Fruit fly (Drosophila melanogaster) whole organism, embryonic: ENCODE data around the gene sals.

ENCODE experiments used
- Ada2b ChIP-seq: fragments of 200-800 bp; sonication (Bioruptor generic); IDR thresholded peaks from 2 replicates; pipeline ENCODE4 v1.3.6; 2022; ENCODE audit warnings: missing biosample characterization, missing genetic modification characterization
- Atf6 ChIP-seq: fragments of 200-800 bp; sonication (Bioruptor generic); IDR thresholded peaks from 2 replicates; pipeline ENCODE4 v1.3.6; 2022; ENCODE audit warnings: missing biosample characterization, missing genetic modification characterization
- Bdp1 ChIP-seq: fragments of 200-800 bp; sonication (Bioruptor generic); optimal IDR thresholded peaks from 3 replicates; lab custom pipeline; 2016; ENCODE audit warnings: missing biosample characterization, missing genetic modification characterization
- CG10366 ChIP-seq: fragments of 200-800 bp; sonication (Bioruptor generic); IDR thresholded peaks from 2 replicates; pipeline ENCODE4 v1.3.6; 2022; ENCODE audit warnings: missing biosample characterization, missing genetic modification characterization
- CG11695 ChIP-seq: fragments of 200-800 bp; sonication (Bioruptor generic); IDR thresholded peaks from 3 replicates; pipeline ENCODE4 v1.3.6; 2022; ENCODE audit warnings: missing biosample characterization, missing genetic modification characterization
- CG12104 ChIP-seq: fragments of 200-800 bp; sonication (Bioruptor generic); optimal IDR thresholded peaks from 3 replicates; lab custom pipeline; 2016; ENCODE audit warnings: missing biosample characterization, missing genetic modification characterization
- CG13775 ChIP-seq: fragments of 200-800 bp; sonication (Bioruptor generic); optimal IDR thresholded peaks from 3 replicates; lab custom pipeline; 2017; ENCODE audit warnings: missing biosample characterization, mild to moderate bottlenecking, missing genetic modification characterization
- CG15514 ChIP-seq: fragments of 200-800 bp; sonication (Bioruptor generic); optimal IDR thresholded peaks from 3 replicates; lab custom pipeline; 2017; ENCODE audit warnings: missing biosample characterization, missing genetic modification characterization, mild to moderate bottlenecking, moderate library complexity, missing genetic modification reagents
- CG15696 ChIP-seq: fragments of 200-800 bp; sonication (Bioruptor generic); optimal IDR thresholded peaks from 2 replicates; lab custom pipeline; 2019; ENCODE audit warnings: missing biosample characterization, mild to moderate bottlenecking, missing genetic modification characterization, moderate library complexity
- CG17186 ChIP-seq: fragments of 200-800 bp; sonication (Bioruptor generic); optimal IDR thresholded peaks from 3 replicates; lab custom pipeline; 2017; ENCODE audit warnings: missing biosample characterization, missing genetic modification reagents, missing genetic modification characterization
- CG18599 ChIP-seq: fragments of 200-800 bp; sonication (Bioruptor generic); optimal IDR thresholded peaks from 3 replicates; lab custom pipeline; 2017; ENCODE audit warnings: missing biosample characterization, missing genetic modification characterization, mild to moderate bottlenecking, moderate library complexity, missing genetic modification reagents
- CG2120 ChIP-seq: fragments of 200-800 bp; sonication (Bioruptor generic); optimal IDR thresholded peaks from 3 replicates; lab custom pipeline; 2016; ENCODE audit warnings: missing biosample characterization, missing genetic modification characterization
- CG30431 ChIP-seq: fragments of 200-800 bp; sonication (Bioruptor generic); optimal IDR thresholded peaks from 2 replicates; lab custom pipeline; 2017; ENCODE audit warnings: missing biosample characterization, missing genetic modification characterization
- CG33213 ChIP-seq: fragments of 200-800 bp; sonication (Bioruptor generic); optimal IDR thresholded peaks from 3 replicates; lab custom pipeline; 2016; ENCODE audit warnings: missing biosample characterization, missing genetic modification characterization
- CG33557 ChIP-seq: fragments of 200-800 bp; sonication (Bioruptor generic); optimal IDR thresholded peaks from 2 replicates; lab custom pipeline; 2019; ENCODE audit warnings: missing biosample characterization, mild to moderate bottlenecking, missing genetic modification characterization, moderate library complexity
- CG43689 ChIP-seq: fragments of 200-800 bp; sonication (Bioruptor generic); IDR thresholded peaks from 2 replicates; pipeline ENCODE4 v1.3.6; 2022; ENCODE audit warnings: missing biosample characterization, missing genetic modification characterization
- CG4424 ChIP-seq: fragments of 200-800 bp; sonication (Bioruptor generic); optimal IDR thresholded peaks from 3 replicates; lab custom pipeline; 2016; ENCODE audit warnings: missing biosample characterization, missing genetic modification characterization
- CG6254 ChIP-seq: fragments of 200-800 bp; sonication (Bioruptor generic); optimal IDR thresholded peaks from 3 replicates; lab custom pipeline; 2017; ENCODE audit warnings: mild to moderate bottlenecking, missing biosample characterization, missing genetic modification reagents, missing genetic modification characterization
- CG6689 ChIP-seq: fragments of 200-800 bp; sonication (Bioruptor generic); IDR thresholded peaks from 2 replicates; pipeline ENCODE4 v1.3.6; 2022; ENCODE audit warnings: missing biosample characterization, missing genetic modification characterization
- CG7987 ChIP-seq: fragments of 200-800 bp; sonication (Bioruptor generic); optimal IDR thresholded peaks from 2 replicates; lab custom pipeline; 2018; ENCODE audit warnings: missing biosample characterization, mild to moderate bottlenecking, missing genetic modification characterization, moderate library complexity
- CG8765 ChIP-seq: fragments of 200-800 bp; sonication (Bioruptor generic); IDR thresholded peaks from 2 replicates; pipeline ENCODE4 v1.3.6; 2022; ENCODE audit warnings: missing biosample characterization, missing genetic modification characterization
- CG9876 ChIP-seq: fragments of 200-800 bp; sonication (Bioruptor generic); optimal IDR thresholded peaks from 2 replicates; lab custom pipeline; 2016; ENCODE audit warnings: missing biosample characterization, missing genetic modification characterization
- CkIIα-i1 ChIP-seq: fragments of 200-800 bp; sonication (Bioruptor generic); IDR thresholded peaks from 2 replicates; pipeline ENCODE4 v1.3.6; 2022; ENCODE audit warnings: missing biosample characterization, missing genetic modification characterization
- D ChIP-seq, 2 experiments: fragments of 200-800 bp in 1 of 2; fragments of >200 bp in 1 of 2; sonication (Bioruptor generic) in 1 of 2; optimal IDR thresholded peaks; 2 replicates in 1 of 2; 3 replicates in 1 of 2; lab custom pipeline; 2017; ENCODE audit warnings: mild to moderate bottlenecking in 1 of 2, missing biosample characterization in 1 of 2, missing genetic modification characterization in 1 of 2, missing genetic modification reagents in 1 of 2
- Dad ChIP-seq: fragments of 200-800 bp; sonication (Bioruptor generic); optimal IDR thresholded peaks from 3 replicates; lab custom pipeline; 2016; ENCODE audit warnings: missing biosample characterization, missing genetic modification characterization
- Dref ChIP-seq: fragments of 200-800 bp; sonication (Bioruptor generic); IDR thresholded peaks from 2 replicates; pipeline ENCODE4 v1.3.6; 2022; ENCODE audit warnings: missing biosample characterization, missing genetic modification characterization
- Ets97D ChIP-seq: fragments of 200-800 bp; sonication (Bioruptor generic); optimal IDR thresholded peaks from 3 replicates; lab custom pipeline; 2016; ENCODE audit warnings: missing biosample characterization, missing genetic modification characterization
- Fer1 ChIP-seq: fragments of 200-800 bp; sonication (Bioruptor generic); optimal IDR thresholded peaks from 2 replicates; lab custom pipeline; 2017; ENCODE audit warnings: missing biosample characterization, mild to moderate bottlenecking, missing genetic modification characterization
- Gug ChIP-seq: fragments of 200-800 bp; sonication (Bioruptor generic); IDR thresholded peaks from 4 replicates; pipeline ENCODE4 v1.3.6; 2022; ENCODE audit warnings: missing biosample characterization, missing genetic modification characterization
- HmgD ChIP-seq: fragments of 200-800 bp; sonication (Bioruptor generic); optimal IDR thresholded peaks from 3 replicates; lab custom pipeline; 2016; ENCODE audit warnings: missing biosample characterization, missing genetic modification characterization
- Kr ChIP-seq: fragments of 200-800 bp; sonication (Bioruptor generic); optimal IDR thresholded peaks from 2 replicates; lab custom pipeline; 2017; ENCODE audit warnings: missing biosample characterization, mild to moderate bottlenecking, missing genetic modification characterization
- Lim3 ChIP-seq: fragments of 200-800 bp; sonication (Bioruptor generic); IDR thresholded peaks from 2 replicates; pipeline ENCODE4 v1.3.6; 2022; ENCODE audit warnings: missing biosample characterization, missing genetic modification characterization
- Med ChIP-seq: fragments of 200-800 bp; sonication (Bioruptor generic); peaks from one replicate; lab custom pipeline; 2016; ENCODE audit warnings: missing biosample characterization, missing genetic modification characterization, mild to moderate bottlenecking, inconsistent platforms, moderate library complexity
- Mrtf ChIP-seq: fragments of 200-800 bp; sonication (Bioruptor generic); IDR thresholded peaks from 3 replicates; pipeline ENCODE4 v1.3.6; 2022; ENCODE audit warnings: missing biosample characterization, missing genetic modification characterization
- Ravus ChIP-seq: fragments of 200-800 bp; sonication (Bioruptor generic); IDR thresholded peaks from 2 replicates; pipeline ENCODE4 v1.3.6; 2022; ENCODE audit warnings: missing biosample characterization, missing genetic modification characterization
- Sox100B ChIP-seq: fragments of 200-800 bp; sonication (Bioruptor generic); optimal IDR thresholded peaks from 3 replicates; lab custom pipeline; 2018; ENCODE audit warnings: missing biosample characterization, mild to moderate bottlenecking, missing genetic modification characterization
- Vsx1 ChIP-seq: fragments of 200-800 bp; sonication (Bioruptor generic); optimal IDR thresholded peaks from 2 replicates; lab custom pipeline; 2017; ENCODE audit warnings: missing biosample characterization, mild to moderate bottlenecking, missing genetic modification characterization, missing genetic modification reagents
- ap ChIP-seq: fragments of 200-800 bp; sonication (Bioruptor generic); IDR thresholded peaks from 2 replicates; pipeline ENCODE4 v1.3.6; 2022; ENCODE audit warnings: missing biosample characterization, missing genetic modification characterization
- crp ChIP-seq, 2 experiments: fragments of 200-800 bp; sonication (Bioruptor generic); optimal IDR thresholded peaks; 2 replicates in 1 of 2; 3 replicates in 1 of 2; lab custom pipeline; 2017; ENCODE audit warnings: missing biosample characterization in 2 of 2, missing genetic modification characterization in 2 of 2, mild to moderate bottlenecking in 1 of 2, moderate library complexity in 1 of 2
- ems ChIP-seq: fragments of 200-800 bp; sonication (Bioruptor generic); optimal IDR thresholded peaks from 3 replicates; lab custom pipeline; 2016; ENCODE audit warnings: missing biosample characterization, missing genetic modification characterization
- fd96Cb ChIP-seq: fragments of 200-800 bp; sonication (Bioruptor generic); optimal IDR thresholded peaks from 2 replicates; lab custom pipeline; 2018; ENCODE audit warnings: missing biosample characterization, mild to moderate bottlenecking, missing genetic modification characterization, moderate library complexity
- hbn ChIP-seq: fragments of 200-800 bp; sonication (Bioruptor generic); IDR thresholded peaks from 2 replicates; pipeline ENCODE4 v1.3.6; 2022; ENCODE audit warnings: missing biosample characterization, missing genetic modification characterization; ENCODE audit not compliant: partially characterized antibody
- her ChIP-seq: fragments of 200-800 bp; sonication (Bioruptor generic); optimal IDR thresholded peaks from 2 replicates; lab custom pipeline; 2016; ENCODE audit warnings: missing biosample characterization, missing genetic modification characterization
- mam ChIP-seq: fragments of 200-800 bp; sonication (Bioruptor generic); optimal IDR thresholded peaks from 3 replicates; lab custom pipeline; 2016; ENCODE audit warnings: missing biosample characterization, missing genetic modification characterization
- pan ChIP-seq, 4 experiments: fragments of >200 bp in 3 of 4; fragments of 200-800 bp in 1 of 4; sonication (Bioruptor generic) in 1 of 4; optimal IDR thresholded peaks in 3 of 4; IDR thresholded peaks in 1 of 4; 2 replicates each; pipeline versions ENCODE4 v1.3.6 to Lab custom; 2017 to 2022; ENCODE audit warnings: missing biosample characterization in 2 of 4, missing genetic modification characterization in 2 of 4, mixed read lengths in 1 of 4
- sd ChIP-seq: fragments of 200-800 bp; sonication (Bioruptor generic); optimal IDR thresholded peaks from 3 replicates; lab custom pipeline; 2018; ENCODE audit warnings: missing biosample characterization, mild to moderate bottlenecking, missing genetic modification characterization, moderate library complexity
- slou ChIP-seq: fragments of 200-800 bp; sonication (Bioruptor generic); optimal IDR thresholded peaks from 3 replicates; lab custom pipeline; 2016; ENCODE audit warnings: missing biosample characterization, missing genetic modification characterization
- slp2 ChIP-seq: fragments of 200-800 bp; sonication (Bioruptor generic); optimal IDR thresholded peaks from 2 replicates; lab custom pipeline; 2016; ENCODE audit warnings: missing biosample characterization, missing genetic modification characterization
- sob ChIP-seq: fragments of 200-800 bp; sonication (Bioruptor generic); IDR thresholded peaks from 2 replicates; pipeline ENCODE4 v1.3.6; 2022; ENCODE audit warnings: missing biosample characterization, missing genetic modification characterization
- sug ChIP-seq: fragments of 200-800 bp; optimal IDR thresholded peaks from 2 replicates; lab custom pipeline; 2019; ENCODE audit warnings: missing biosample characterization, mild to moderate bottlenecking, missing genetic modification characterization, moderate library complexity

sals gene

DNA sequence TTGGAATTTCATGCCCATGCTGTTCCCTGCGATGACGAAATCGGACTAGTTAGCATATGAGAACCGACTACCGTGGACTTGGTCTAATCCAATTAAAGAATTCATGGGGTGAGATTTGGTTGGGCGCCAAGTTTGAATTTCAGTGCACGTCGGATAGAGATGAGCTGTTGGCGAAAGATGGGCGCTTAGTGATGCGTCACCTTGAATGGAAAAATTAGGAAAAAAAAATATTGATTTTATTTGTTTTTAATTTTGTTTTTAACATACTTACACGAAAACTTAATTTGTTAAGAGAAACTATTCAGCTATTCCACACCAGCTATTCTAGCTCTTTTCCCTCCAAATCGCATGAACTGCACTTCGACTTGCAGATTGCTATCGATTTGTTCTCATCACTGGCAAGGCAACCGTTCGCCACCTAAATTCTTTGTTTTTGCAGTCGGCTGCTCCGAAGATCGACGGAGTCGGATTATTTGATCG is 29.9 kb downstream of the sals start, which contains the start of the genes ninaG and Sptz (continued):
- TF ChIP-seq CG33213 (GFP tag; lab: Kevin White, UChicago) = peak; percentile 93
- peak; percentile 90 for TF ChIP-seq CG11695
- TF ChIP-seq Fer1 (GFP tag; lab: Kevin White, UChicago) = no peak
- peak; percentile 90 for TF ChIP-seq Mrtf (GFP tag; lab: Robert Waterston, UW)
- TF ChIP-seq sd = no peak
- TF ChIP-seq D (optimal IDR thresholded peaks at IDR 0.05; lab: Kevin White, UChicago) = no peak
- TF ChIP-seq D (GFP tag; optimal IDR thresholded peaks at IDR 0.05; lab: Kevin White, UChicago) = peak; percentile 87
- TF ChIP-seq CG12104 (GFP tag; lab: Kevin White, UChicago) = peak; percentile 83
- TF ChIP-seq slou (GFP tag; lab: Kevin White, UChicago) = peak; percentile 89
- peak; percentile 92 for TF ChIP-seq Atf6
- peak; percentile 99 for TF ChIP-seq Med (GFP tag; lab: Kevin White, UChicago)
- peak; percentile 95 for TF ChIP-seq CG4424 (GFP tag; lab: Kevin White, UChicago)
- TF ChIP-seq CG15514 (GFP tag; lab: Kevin White, UChicago) = peak; percentile 93
- TF ChIP-seq Lim3 (GFP tag; lab: Robert Waterston, UW) = peak; percentile 62; the same call in 1 of the 2 replicates
- peak; percentile 74 for TF ChIP-seq CkIIα-i1 (GFP tag; lab: Robert Waterston, UW)
- TF ChIP-seq CG18599 (GFP tag; lab: Kevin White, UChicago) = peak; percentile 91
- peak; percentile 93 for TF ChIP-seq ap
- TF ChIP-seq CG13775 = peak; percentile 94
- TF ChIP-seq ems (GFP tag; lab: Kevin White, UChicago) = peak; percentile 96
- TF ChIP-seq Dad (GFP tag; lab: Kevin White, UChicago) = peak; percentile 93
- TF ChIP-seq CG9876 (GFP tag; lab: Kevin White, UChicago) = peak; percentile 90
- peak; percentile 95 for TF ChIP-seq Ada2b (GFP tag; lab: Robert Waterston, UW)
- peak in 1 of 2 experiments; percentile 78 for TF ChIP-seq crp (GFP tag; optimal IDR thresholded peaks at IDR 0.05; lab: Kevin White, UChicago)
- peak; percentile 97 for TF ChIP-seq sob (GFP tag; lab: Robert Waterston, UW)
- TF ChIP-seq Dref (GFP tag; lab: Robert Waterston, UW) = peak; percentile 67
- TF ChIP-seq CG33557 (GFP tag; lab: Kevin White, UChicago) = peak; percentile 79
- TF ChIP-seq Bdp1 (GFP tag; lab: Kevin White, UChicago) = peak; percentile 87
- TF ChIP-seq Ets97D (GFP tag; lab: Kevin White, UChicago) = peak; percentile 90
- no peak for TF ChIP-seq pan (optimal IDR thresholded peaks at IDR 0.05; lab: Kevin White, UChicago)
- peak in 1 of 2 experiments; percentile 95 for TF ChIP-seq pan (GFP tag; optimal IDR thresholded peaks at IDR 0.05 in 1 of 2, IDR thresholded peaks at IDR 0.05 in 1 of 2)
- TF ChIP-seq CG7987 (GFP tag; lab: Kevin White, UChicago) = peak; percentile 71
- TF ChIP-seq CG8765 = peak; percentile 93
- TF ChIP-seq her (GFP tag; lab: Kevin White, UChicago) = peak; percentile 84
- peak; percentile 90 for TF ChIP-seq slp2 (GFP tag; lab: Kevin White, UChicago)
- TF ChIP-seq CG43689 (GFP tag; lab: Robert Waterston, UW) = peak; percentile 83
- TF ChIP-seq Kr = no peak
- no peak for TF ChIP-seq Vsx1 (GFP tag; lab: Kevin White, UChicago)
- peak; percentile 93 for TF ChIP-seq CG15696 (tag; lab: Kevin White, UChicago)
- TF ChIP-seq CG6689 (GFP tag; lab: Robert Waterston, UW) = peak; percentile 97
- peak; percentile 96 for TF ChIP-seq Gug
- peak; percentile 85 for TF ChIP-seq Ravus (GFP tag; lab: Robert Waterston, UW)
- TF ChIP-seq CG10366 = peak; percentile 95
- peak; percentile 92 for TF ChIP-seq fd96Cb
- TF ChIP-seq mam (GFP tag; lab: Kevin White, UChicago) = peak; percentile 98
- no peak for TF ChIP-seq sug (tag; lab: Kevin White, UChicago)
- TF ChIP-seq CG2120 (GFP tag; lab: Kevin White, UChicago) = peak; percentile 97
- no peak for TF ChIP-seq Sox100B (GFP tag; lab: Kevin White, UChicago)
- TF ChIP-seq CG17186 = peak; percentile 91
- TF ChIP-seq CG30431 (GFP tag; lab: Kevin White, UChicago) = peak; percentile 91
- TF ChIP-seq HmgD = peak; percentile 86
- TF ChIP-seq hbn (GFP tag; lab: Robert Waterston, UW) = peak; percentile 34; the same call in 1 of the 2 replicates
- TF ChIP-seq CG6254 = peak; percentile 66
